Worm (Caenorhabditis elegans): ENCODE measurements around the gene atln-2.

- TF ChIP-seq elt-3 (tag; optimal IDR thresholded peaks at IDR 0.05) (no peak), zip-4 (GFP tag; optimal IDR thresholded peaks at IDR 0.05) (no peak), egl-27 (tag; optimal IDR thresholded peaks at IDR 0.05) (no peak), mdl-1 (tag; optimal IDR thresholded peaks at IDR 0.05) (no peak), lsy-2 (tag; optimal IDR thresholded peaks at IDR 0.05) (peak in 1 of 2 experiments; percentile 19), nhr-12 (tag; optimal IDR thresholded peaks at IDR 0.05) (no peak), sptf-1 (tag; optimal IDR thresholded peaks at IDR 0.05) (no peak), lin-15B (tag; optimal IDR thresholded peaks at IDR 0.05) (no peak), skn-1 (tag; optimal IDR thresholded peaks at IDR 0.05) (no peak), pax-3 (tag; optimal IDR thresholded peaks at IDR 0.05) (no peak), aha-1 (tag; optimal IDR thresholded peaks at IDR 0.05) (no peak)
Observed at ce11 chrIV:15016984-15017383, 35.6 kb downstream of the atln-2 start.

Data from whole organism, L1 larva.